Fruit fly (Drosophila melanogaster): Measurements from ENCODE around the gene PH4alphaMP.

PH4alphaMP gene

DNA sequence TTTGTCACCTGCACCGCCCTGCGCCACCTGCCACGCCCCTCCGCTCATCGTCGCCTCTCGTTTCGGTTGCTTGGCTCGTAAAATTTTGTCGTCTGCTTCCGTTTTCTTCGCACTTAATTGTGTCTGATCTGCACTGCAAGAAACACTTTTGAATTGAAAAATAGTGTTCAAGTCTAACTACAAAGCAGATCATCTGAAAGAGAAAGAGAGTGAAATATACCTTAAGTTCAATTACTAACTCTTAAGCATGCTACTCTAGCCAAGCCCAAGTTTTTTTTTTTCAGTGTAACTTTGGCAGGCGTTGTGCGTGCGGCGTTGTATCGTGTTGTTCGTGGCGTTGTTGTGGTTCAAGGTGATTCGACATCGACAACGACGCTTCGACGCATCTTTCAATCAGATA is 44.2 kb upstream of the PH4alphaMP start (continued):
- peak; percentile 60 for TF ChIP-seq TFAM (GFP tag; optimal IDR thresholded peaks at IDR 0.05)
- peak; percentile 87 for TF ChIP-seq NC2α (GFP tag; optimal IDR thresholded peaks at IDR 0.05)
- peak; percentile 92 for TF ChIP-seq CG3281 (GFP tag; optimal IDR thresholded peaks at IDR 0.05)
- TF ChIP-seq jigr1 (GFP tag; IDR thresholded peaks at IDR 0.05) = peak; percentile 82
- no peak for TF ChIP-seq Kr (GFP tag; optimal IDR thresholded peaks at IDR 0.05)
- TF ChIP-seq CG16863 (GFP tag; optimal IDR thresholded peaks at IDR 0.05) = peak; percentile 92
- no peak for TF ChIP-seq ato (GFP tag; IDR thresholded peaks at IDR 0.05; ENCODE audit: partially characterized antibody)
- peak; percentile 77 for TF ChIP-seq wek (GFP tag; optimal IDR thresholded peaks at IDR 0.05)
- TF ChIP-seq CG16815 (GFP tag; optimal IDR thresholded peaks at IDR 0.05) = peak; percentile 74
- TF ChIP-seq CG15479 (GFP tag; optimal IDR thresholded peaks at IDR 0.05) = no peak
- TF ChIP-seq jing (GFP tag; optimal IDR thresholded peaks at IDR 0.05) = peak; percentile 79
- peak; percentile 70 for TF ChIP-seq exex (tag; optimal IDR thresholded peaks at IDR 0.05)
- no peak for TF ChIP-seq CG9797 (GFP tag; optimal IDR thresholded peaks at IDR 0.05)
- TF ChIP-seq CG11456 (GFP tag; IDR thresholded peaks at IDR 0.05) = peak; percentile 93
- TF ChIP-seq z (GFP tag; IDR thresholded peaks at IDR 0.05) = peak; percentile 60; the same call in 2 of the 3 replicates
- TF ChIP-seq HHEX (GFP tag; optimal IDR thresholded peaks at IDR 0.05) = peak; percentile 92
- peak; percentile 94 for TF ChIP-seq NfI (GFP tag; optimal IDR thresholded peaks at IDR 0.05)
- peak; percentile 87 for TF ChIP-seq CG15514 (GFP tag; optimal IDR thresholded peaks at IDR 0.05)
- peak; percentile 93 for TF ChIP-seq Side (GFP tag; optimal IDR thresholded peaks at IDR 0.05)
- TF ChIP-seq en (GFP tag; optimal IDR thresholded peaks at IDR 0.05) = peak; percentile 90
- peak; percentile 81 for TF ChIP-seq CG17802 (tag; optimal IDR thresholded peaks at IDR 0.05)
- peak; percentile 78 for TF ChIP-seq NC2β (GFP tag; optimal IDR thresholded peaks at IDR 0.05)
- TF ChIP-seq kay (GFP tag; optimal IDR thresholded peaks at IDR 0.05) = peak; percentile 80
- peak; percentile 39 for TF ChIP-seq CG15073 (GFP tag; optimal IDR thresholded peaks at IDR 0.05)
- peak; percentile 90 for TF ChIP-seq ap (GFP tag; IDR thresholded peaks at IDR 0.05)
- TF ChIP-seq CG17385 (GFP tag; optimal IDR thresholded peaks at IDR 0.05) = peak; percentile 86
- TF ChIP-seq Oaz (GFP tag; IDR thresholded peaks at IDR 0.05) = peak; percentile 88
- TF ChIP-seq CG1647 (GFP tag; optimal IDR thresholded peaks at IDR 0.05) = peak; percentile 92
- TF ChIP-seq her (GFP tag; optimal IDR thresholded peaks at IDR 0.05) = peak; percentile 94
- TF ChIP-seq gt (GFP tag; IDR thresholded peaks at IDR 0.05) = peak; percentile 81
- TF ChIP-seq Doc2 (GFP tag; IDR thresholded peaks at IDR 0.05) = peak; percentile 80
- TF ChIP-seq CG14667 (GFP tag; IDR thresholded peaks at IDR 0.05) = peak; percentile 90
- peak; percentile 87 for TF ChIP-seq CG6765 (GFP tag; optimal IDR thresholded peaks at IDR 0.05)
- TF ChIP-seq eve (GFP tag; optimal IDR thresholded peaks at IDR 0.05) = peak in 1 of 2 experiments; percentile 94
- peak; percentile 85 for TF ChIP-seq dimm (GFP tag; IDR thresholded peaks at IDR 0.05)
- peak; percentile 95 for TF ChIP-seq HLH3B (GFP tag; IDR thresholded peaks at IDR 0.05)
- TF ChIP-seq esg (GFP tag; conservative IDR thresholded peaks at IDR 0.05) = peak; percentile 93
- peak; percentile 52 for TF ChIP-seq CG10565 (GFP tag; optimal IDR thresholded peaks at IDR 0.05)
- TF ChIP-seq emc (GFP tag; optimal IDR thresholded peaks at IDR 0.05) = peak; percentile 90
- peak; percentile 90 for TF ChIP-seq chm (GFP tag; IDR thresholded peaks at IDR 0.05)
- TF ChIP-seq Hey (tag; optimal IDR thresholded peaks at IDR 0.05) = peak; percentile 77
- TF ChIP-seq tup (GFP tag; optimal IDR thresholded peaks at IDR 0.05) = peak; percentile 80
- TF ChIP-seq Hr3 (GFP tag; optimal IDR thresholded peaks at IDR 0.05) = peak; percentile 86
- peak; percentile 93 for TF ChIP-seq sisA (GFP tag; IDR thresholded peaks at IDR 0.05)
- TF ChIP-seq CG17328 (GFP tag; IDR thresholded peaks at IDR 0.05) = peak; percentile 93
- peak; percentile 70 for TF ChIP-seq CG8281 (tag; optimal IDR thresholded peaks at IDR 0.05)
- peak; percentile 95 for TF ChIP-seq Dbx (GFP tag; IDR thresholded peaks at IDR 0.05)
- peak; percentile 88 for TF ChIP-seq sim (GFP tag; IDR thresholded peaks at IDR 0.05)
- peak; percentile 66 for TF ChIP-seq CG4360 (GFP tag; IDR thresholded peaks at IDR 0.05)
- peak; percentile 68 for TF ChIP-seq Nf-YC (tag; optimal IDR thresholded peaks at IDR 0.05)
- no peak for TF ChIP-seq knrl (GFP tag; IDR thresholded peaks at IDR 0.05; ENCODE audit: partially characterized antibody)
- TF ChIP-seq odd (GFP tag; optimal IDR thresholded peaks at IDR 0.05) = peak; percentile 84
